Fruit fly (Drosophila melanogaster): ENCODE data around the gene CanA1.

Gene CanA1

dm6 chr3R:31060708-31061625 is 21.8 kb downstream of the CanA1 start, which contains the start of gene dco (continued):
- peak; percentile 73 for TF ChIP-seq Hr3 (GFP tag; optimal IDR thresholded peaks at IDR 0.05)
- peak; percentile 73 for TF ChIP-seq nmo (GFP tag; optimal IDR thresholded peaks at IDR 0.05)
- TF ChIP-seq CG3995 (GFP tag; optimal IDR thresholded peaks at IDR 0.05) = peak; percentile 97
- TF ChIP-seq CG32767 (GFP tag; IDR thresholded peaks at IDR 0.05) = no peak
- no peak for TF ChIP-seq CG8388 (GFP tag; optimal IDR thresholded peaks at IDR 0.05)
- no peak for TF ChIP-seq CG31365 (tag; optimal IDR thresholded peaks at IDR 0.05)
- TF ChIP-seq Scr (GFP tag; IDR thresholded peaks at IDR 0.05; ENCODE audit: partially characterized antibody) = no peak
- peak; percentile 76 for TF ChIP-seq Dad (GFP tag; optimal IDR thresholded peaks at IDR 0.05)
- peak; percentile 40 for TF ChIP-seq Nf-YC (tag; optimal IDR thresholded peaks at IDR 0.05)
- no peak for TF ChIP-seq CG12391 (tag; optimal IDR thresholded peaks at IDR 0.05)
- peak; percentile 40 for TF ChIP-seq dmrt11E (tag; optimal IDR thresholded peaks at IDR 0.05)
- TF ChIP-seq CG8281 (tag; optimal IDR thresholded peaks at IDR 0.05) = no peak
- TF ChIP-seq CG18476 (GFP tag; optimal IDR thresholded peaks at IDR 0.05) = peak; percentile 9
- no peak for TF ChIP-seq dan (GFP tag; IDR thresholded peaks at IDR 0.05)
- TF ChIP-seq Oaz (GFP tag; IDR thresholded peaks at IDR 0.05) = 0 out of 2 replicates have a peak, but pooled peaks have one; percentile 15
- peak; percentile 76; the same call in 2 of the 3 replicates for TF ChIP-seq jigr1 (GFP tag; IDR thresholded peaks at IDR 0.05)
- TF ChIP-seq sc (optimal IDR thresholded peaks at IDR 0.05) = no peak
- no peak for TF ChIP-seq sc (GFP tag; optimal IDR thresholded peaks at IDR 0.05)
- peak; percentile 95 for TF ChIP-seq slbo (GFP tag; IDR thresholded peaks at IDR 0.05)
- peak; percentile 97 for TF ChIP-seq NFAT (GFP tag; IDR thresholded peaks at IDR 0.05)
- no peak for TF ChIP-seq nerfin-1 (tag; optimal IDR thresholded peaks at IDR 0.05)
- TF ChIP-seq Sry-β (GFP tag; optimal IDR thresholded peaks at IDR 0.05) = peak; percentile 95
- TF ChIP-seq CG7745 (tag; optimal IDR thresholded peaks at IDR 0.05) = no peak
- no peak for TF ChIP-seq unc-4 (GFP tag; IDR thresholded peaks at IDR 0.05; ENCODE audit: partially characterized antibody)
- TF ChIP-seq CG7786 (GFP tag; optimal IDR thresholded peaks at IDR 0.05) = peak; percentile 50
- TF ChIP-seq CG12744 (GFP tag; optimal IDR thresholded peaks at IDR 0.05) = peak; percentile 59
- TF ChIP-seq Ssrp (tag; optimal IDR thresholded peaks at IDR 0.05) = peak; percentile 18
- no peak for TF ChIP-seq C15 (GFP tag; IDR thresholded peaks at IDR 0.05)
- peak; percentile 18 for TF ChIP-seq CG30020 (tag; optimal IDR thresholded peaks at IDR 0.05)
- TF ChIP-seq kay (GFP tag; optimal IDR thresholded peaks at IDR 0.05) = peak; percentile 68
- TF ChIP-seq CTCF (GFP tag; optimal IDR thresholded peaks at IDR 0.05) = peak; percentile 100
- TF ChIP-seq CG12299 (tag; optimal IDR thresholded peaks at IDR 0.05) = no peak
- TF ChIP-seq ro (GFP tag; IDR thresholded peaks at IDR 0.05) = peak; percentile 49; the same call in 1 of the 2 replicates
- TF ChIP-seq so (GFP tag; IDR thresholded peaks at IDR 0.05) = peak; percentile 50; the same call in 1 of the 3 replicates
- peak; percentile 95 for TF ChIP-seq Lhr (GFP tag; optimal IDR thresholded peaks at IDR 0.05)
- peak; percentile 22 for TF ChIP-seq pho (GFP tag; optimal IDR thresholded peaks at IDR 0.05)
- TF ChIP-seq CG3281 (GFP tag; optimal IDR thresholded peaks at IDR 0.05) = peak; percentile 9
- TF ChIP-seq TFAM (GFP tag; optimal IDR thresholded peaks at IDR 0.05) = peak; percentile 19
- TF ChIP-seq CG9932 (GFP tag; IDR thresholded peaks at IDR 0.05) = peak; percentile 93
- no peak for TF ChIP-seq Nf-YB (GFP tag; optimal IDR thresholded peaks at IDR 0.05)
- TF ChIP-seq CG6175 (GFP tag; IDR thresholded peaks at IDR 0.05) = peak; percentile 19; the same call in 1 of the 3 replicates
- peak; percentile 50 for TF ChIP-seq slou (GFP tag; optimal IDR thresholded peaks at IDR 0.05)
- peak; percentile 88 for TF ChIP-seq CG14667 (GFP tag; IDR thresholded peaks at IDR 0.05)
- TF ChIP-seq mirr (GFP tag; optimal IDR thresholded peaks at IDR 0.05) = no peak
- TF ChIP-seq MESR4 (GFP tag; optimal IDR thresholded peaks at IDR 0.05) = peak; percentile 97
- no peak for TF ChIP-seq Lpt (GFP tag; optimal IDR thresholded peaks at IDR 0.05)
- peak; percentile 68 for TF ChIP-seq CG4404 (GFP tag; IDR thresholded peaks at IDR 0.05)
- peak; percentile 4 for TF ChIP-seq CG3163 (GFP tag; optimal IDR thresholded peaks at IDR 0.05)
- peak; percentile 80; the same call in 1 of the 4 replicates for TF ChIP-seq chinmo (GFP tag; IDR thresholded peaks at IDR 0.05; ENCODE audit: partially characterized antibody)

Measured in whole organism, embryonic.